Fruit fly (Drosophila melanogaster): Measurements from ENCODE around the gene MICU3.

DNA sequence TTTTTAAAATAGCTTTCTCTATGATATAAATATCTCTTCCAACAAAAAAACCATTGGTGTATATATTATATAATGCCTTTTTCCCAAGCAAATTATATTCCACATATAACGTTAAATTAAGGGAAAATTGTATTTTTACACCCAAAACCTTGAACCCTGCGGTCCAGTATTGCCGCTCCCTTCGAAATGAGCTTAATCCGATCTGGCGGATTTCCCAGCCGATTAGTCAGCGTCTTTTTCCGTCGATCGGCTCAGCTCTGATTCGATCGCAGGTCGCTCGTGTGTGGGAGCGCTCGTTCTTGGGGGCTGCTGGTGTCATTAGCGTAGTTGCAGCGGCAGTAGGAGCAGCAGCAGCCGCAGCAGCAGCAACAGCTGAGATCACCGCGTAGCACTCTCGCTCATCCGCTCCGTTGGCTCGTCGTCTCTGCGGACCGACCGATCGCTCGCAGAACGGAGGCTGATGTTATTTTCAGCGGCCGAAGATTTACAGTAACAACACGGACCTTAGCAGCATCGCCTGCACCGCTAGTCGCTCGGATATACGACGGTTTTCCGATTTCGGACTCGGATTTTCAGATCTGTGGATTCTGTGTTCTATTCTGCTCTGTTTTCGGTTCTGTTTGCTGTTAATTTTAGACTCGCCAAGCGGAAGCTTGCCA is 43.4 kb downstream of the MICU3 start, which contains the start of gene CG4733:
- no peak for TF ChIP-seq Pif1B (GFP tag; optimal IDR thresholded peaks at IDR 0.05)
- TF ChIP-seq CG4496 (GFP tag; IDR thresholded peaks at IDR 0.05), result 0 out of 3 replicates have a peak, but pooled peaks have one; percentile 32
- no peak for TF ChIP-seq CG15710 (tag; optimal IDR thresholded peaks at IDR 0.05)
- no peak for TF ChIP-seq Snoo (tag; optimal IDR thresholded peaks at IDR 0.05)
- no peak for TF ChIP-seq CG9948 (tag; optimal IDR thresholded peaks at IDR 0.05)
- TF ChIP-seq rn (GFP tag; IDR thresholded peaks at IDR 0.05), result no peak
- TF ChIP-seq Ets98B (GFP tag; IDR thresholded peaks at IDR 0.05), result no peak; the same call in 1 of the 2 replicates

Measured in whole organism, pupa.